Worm (Caenorhabditis elegans) whole organism, L1 larva: Measurements from ENCODE around the gene slfl-5.

Experiments used
- C04F5.9 ChIP-seq: sonication (generic microtip); optimal IDR thresholded peaks from 2 replicates; lab custom pipeline; 2016; ENCODE audit warnings: missing genetic modification characterization, missing compliant biosample characterization
- C34B4.2 ChIP-seq: sonication (generic microtip); optimal IDR thresholded peaks from 2 replicates; lab custom pipeline; 2017; ENCODE audit warnings: mild to moderate bottlenecking, missing genetic modification characterization, missing compliant biosample characterization
- Y116A8C.19 ChIP-seq: sonication (generic microtip); optimal IDR thresholded peaks from 2 replicates; lab custom pipeline; 2016; ENCODE audit warnings: missing compliant biosample characterization, missing genetic modification characterization, borderline replicate concordance
- alr-1 ChIP-seq: fragments of 200-800 bp; sonication (Bioruptor generic); optimal IDR thresholded peaks from 2 replicates; lab custom pipeline; 2018; ENCODE audit warnings: borderline replicate concordance, mild to moderate bottlenecking, missing genetic modification characterization, missing compliant biosample characterization
- blmp-1 ChIP-seq: fragments of 150-350 bp; optimal IDR thresholded peaks from 2 replicates; lab custom pipeline; 2014; ENCODE audit warnings: missing biosample characterization, missing genetic modification characterization
- dpl-1 ChIP-seq, 3 experiments: fragments of 150-350 bp in 2 of 3; sonication (generic microtip) in 1 of 3; optimal IDR thresholded peaks; 2 replicates each; lab custom pipeline; 2014 to 2017; ENCODE audit warnings: missing biosample characterization in 3 of 3, missing genetic modification characterization in 3 of 3, missing genetic modification reagents in 3 of 3
- efl-1 ChIP-seq, 4 experiments: fragments of 150-350 bp; optimal IDR thresholded peaks in 3 of 4; peaks in 1 of 4; 1 replicate in 1 of 4; 2 replicates in 3 of 4; lab custom pipeline; 2014; ENCODE audit warnings: missing biosample characterization in 2 of 4, missing genetic modification characterization in 2 of 4, missing genetic modification reagents in 2 of 4
- efl-3 ChIP-seq: fragments of 200-800 bp; sonication (Bioruptor generic); optimal IDR thresholded peaks from 2 replicates; lab custom pipeline; 2018; ENCODE audit warnings: mild to moderate bottlenecking, missing genetic modification characterization, missing compliant biosample characterization
- fos-1 ChIP-seq: fragments of 150-350 bp; optimal IDR thresholded peaks from 2 replicates; lab custom pipeline; 2014; ENCODE audit warnings: missing biosample characterization, missing genetic modification characterization
- hlh-4 ChIP-seq: sonication (generic microtip); optimal IDR thresholded peaks from 2 replicates; lab custom pipeline; 2016; ENCODE audit warnings: mild to moderate bottlenecking, missing genetic modification characterization, missing compliant biosample characterization
- irx-1 ChIP-seq: sonication (generic microtip); optimal IDR thresholded peaks from 2 replicates; lab custom pipeline; 2016; ENCODE audit warnings: missing genetic modification characterization, missing compliant biosample characterization
- isw-1 ChIP-seq: fragments of 200-800 bp; sonication (Bioruptor generic); IDR thresholded peaks from 2 replicates; pipeline ENCODE4 v1.3.6; 2022; ENCODE audit warnings: missing genetic modification characterization, missing compliant biosample characterization
- jun-1 ChIP-seq: fragments of 150-350 bp; optimal IDR thresholded peaks from 2 replicates; lab custom pipeline; 2014; ENCODE audit warnings: missing biosample characterization, missing genetic modification reagents, missing genetic modification characterization
- lin-13 ChIP-seq: fragments of 150-350 bp; optimal IDR thresholded peaks from 2 replicates; lab custom pipeline; 2014; ENCODE audit warnings: missing biosample characterization, missing genetic modification reagents, missing genetic modification characterization
- lin-14 ChIP-seq: fragments of 200-800 bp; sonication (Bioruptor generic); optimal IDR thresholded peaks from 2 replicates; lab custom pipeline; 2018; ENCODE audit warnings: mild to moderate bottlenecking, missing genetic modification characterization, moderate library complexity, missing compliant biosample characterization
- lin-15B ChIP-seq: fragments of 150-350 bp; sonication (generic microtip); optimal IDR thresholded peaks from 3 replicates; lab custom pipeline; 2014; ENCODE audit warnings: missing biosample characterization, missing genetic modification characterization
- lin-35 ChIP-seq, 2 experiments: fragments of 150-350 bp; optimal IDR thresholded peaks; 2 replicates each; lab custom pipeline; 2014; ENCODE audit warnings: missing biosample characterization in 2 of 2, missing genetic modification characterization in 2 of 2, missing genetic modification reagents in 2 of 2
- lin-39 ChIP-seq: fragments of 150-350 bp; optimal IDR thresholded peaks from 2 replicates; lab custom pipeline; 2014; ENCODE audit warnings: missing biosample characterization, missing genetic modification reagents, missing genetic modification characterization
- lir-3 ChIP-seq: sonication (generic microtip); optimal IDR thresholded peaks from 2 replicates; lab custom pipeline; 2016; ENCODE audit warnings: mild to moderate bottlenecking, missing genetic modification characterization, moderate library complexity, missing compliant biosample characterization; ENCODE audit not compliant: poor library complexity
- lsy-2 ChIP-seq, 2 experiments: fragments of 150-350 bp; optimal IDR thresholded peaks; 2 replicates each; lab custom pipeline; 2014; ENCODE audit warnings: missing biosample characterization in 2 of 2, missing genetic modification characterization in 2 of 2
- mdl-1 ChIP-seq, 2 experiments: fragments of 150-350 bp; optimal IDR thresholded peaks; 2 replicates each; lab custom pipeline; 2014 to 2017; ENCODE audit warnings: missing biosample characterization in 2 of 2, missing genetic modification characterization in 2 of 2, inconsistent platforms in 1 of 2
- mef-2 ChIP-seq: fragments of 150-350 bp; optimal IDR thresholded peaks from 2 replicates; lab custom pipeline; 2014; ENCODE audit warnings: missing biosample characterization, missing genetic modification characterization
- mep-1 ChIP-seq: fragments of 150-350 bp; optimal IDR thresholded peaks from 2 replicates; lab custom pipeline; 2014; ENCODE audit warnings: missing biosample characterization, missing genetic modification characterization
- nhr-76 ChIP-seq: sonication (generic microtip); optimal IDR thresholded peaks from 2 replicates; lab custom pipeline; 2017; ENCODE audit warnings: missing biosample characterization, missing genetic modification characterization
- nhr-77 ChIP-seq: fragments of 150-350 bp; optimal IDR thresholded peaks from 2 replicates; lab custom pipeline; 2014; ENCODE audit warnings: missing biosample characterization, missing genetic modification characterization
- nhr-85 ChIP-seq: sonication (generic microtip); peaks from one replicate; lab custom pipeline; 2016; ENCODE audit warnings: missing genetic modification characterization, inconsistent platforms, missing compliant biosample characterization
- skn-1 ChIP-seq: fragments of 150-350 bp; optimal IDR thresholded peaks from 2 replicates; lab custom pipeline; 2014; ENCODE audit warnings: missing biosample characterization, missing genetic modification characterization
- snpc-4 ChIP-seq: fragments of 150-350 bp; optimal IDR thresholded peaks from 2 replicates; lab custom pipeline; 2014; ENCODE audit warnings: missing biosample characterization, missing genetic modification characterization
- snu-23 ChIP-seq: sonication (generic microtip); optimal IDR thresholded peaks from 2 replicates; lab custom pipeline; 2016; ENCODE audit warnings: missing genetic modification characterization, missing compliant biosample characterization
- sptf-1 ChIP-seq: fragments of 150-350 bp; optimal IDR thresholded peaks from 2 replicates; lab custom pipeline; 2014; ENCODE audit warnings: missing biosample characterization, missing genetic modification characterization
- sup-37 ChIP-seq: fragments of 200-800 bp; sonication (Bioruptor generic); optimal IDR thresholded peaks from 2 replicates; lab custom pipeline; 2018; ENCODE audit warnings: mild to moderate bottlenecking, missing genetic modification characterization, missing compliant biosample characterization
- tlp-1 ChIP-seq: fragments of 150-350 bp; optimal IDR thresholded peaks from 2 replicates; lab custom pipeline; 2014; ENCODE audit warnings: missing biosample characterization, missing genetic modification characterization
- unc-30 ChIP-seq: sonication (generic microtip); optimal IDR thresholded peaks from 2 replicates; lab custom pipeline; 2017; ENCODE audit warnings: missing biosample characterization, missing genetic modification characterization
- unc-86 ChIP-seq: sonication (generic microtip); optimal IDR thresholded peaks from 2 replicates; lab custom pipeline; 2016; ENCODE audit warnings: missing genetic modification characterization, missing compliant biosample characterization
- vab-15 ChIP-seq: sonication (generic microtip); optimal IDR thresholded peaks from 2 replicates; lab custom pipeline; 2017; ENCODE audit warnings: missing genotype, mild to moderate bottlenecking, missing genetic modification characterization, missing compliant biosample characterization
- xbp-1 ChIP-seq: sonication (generic microtip); optimal IDR thresholded peaks from 2 replicates; lab custom pipeline; 2016; ENCODE audit warnings: missing genetic modification characterization, missing compliant biosample characterization
- ztf-11 ChIP-seq, 2 experiments: sonication (generic microtip); optimal IDR thresholded peaks; 2 replicates each; lab custom pipeline; 2016 to 2017; ENCODE audit warnings: missing genetic modification characterization in 2 of 2, missing biosample characterization in 1 of 2, missing compliant biosample characterization in 1 of 2
- ztf-4 ChIP-seq: fragments of 150-350 bp; optimal IDR thresholded peaks from 2 replicates; lab custom pipeline; 2014; ENCODE audit warnings: missing biosample characterization, missing genetic modification characterization

The slfl-5 gene

ce11 chrV:12251041-12251440 is 6.2 kb upstream of the slfl-5 start, which contains the start of gene T04H1.5:
T04H1.5 (plus strand) TSS chrV:12251341.
- TF ChIP-seq mep-1 (tag; lab: Kevin White, UChicago) (no peak), efl-1 (optimal IDR thresholded peaks at IDR 0.05; lab: Kevin White, UChicago) (no peak), efl-1 (GFP tag; optimal IDR thresholded peaks at IDR 0.05 in 1 of 2; lab: Kevin White, UChicago) (no peak), mef-2 (tag; lab: Kevin White, UChicago) (no peak), lin-13 (no peak), unc-86 (tag; lab: Kevin White, UChicago) (no peak), skn-1 (tag; lab: Kevin White, UChicago) (no peak), ztf-11 (tag; optimal IDR thresholded peaks at IDR 0.05; lab: Kevin White, UChicago) (no peak), lin-35 (GFP tag; optimal IDR thresholded peaks at IDR 0.05; lab: Kevin White, UChicago) (no peak), sptf-1 (tag; lab: Kevin White, UChicago) (no peak), C34B4.2 (tag; lab: Kevin White, UChicago) (no peak), efl-3 (GFP tag; lab: Kevin White, UChicago) (no peak), fos-1 (no peak), mdl-1 (tag; optimal IDR thresholded peaks at IDR 0.05; lab: Kevin White, UChicago) (no peak)

DNA sequence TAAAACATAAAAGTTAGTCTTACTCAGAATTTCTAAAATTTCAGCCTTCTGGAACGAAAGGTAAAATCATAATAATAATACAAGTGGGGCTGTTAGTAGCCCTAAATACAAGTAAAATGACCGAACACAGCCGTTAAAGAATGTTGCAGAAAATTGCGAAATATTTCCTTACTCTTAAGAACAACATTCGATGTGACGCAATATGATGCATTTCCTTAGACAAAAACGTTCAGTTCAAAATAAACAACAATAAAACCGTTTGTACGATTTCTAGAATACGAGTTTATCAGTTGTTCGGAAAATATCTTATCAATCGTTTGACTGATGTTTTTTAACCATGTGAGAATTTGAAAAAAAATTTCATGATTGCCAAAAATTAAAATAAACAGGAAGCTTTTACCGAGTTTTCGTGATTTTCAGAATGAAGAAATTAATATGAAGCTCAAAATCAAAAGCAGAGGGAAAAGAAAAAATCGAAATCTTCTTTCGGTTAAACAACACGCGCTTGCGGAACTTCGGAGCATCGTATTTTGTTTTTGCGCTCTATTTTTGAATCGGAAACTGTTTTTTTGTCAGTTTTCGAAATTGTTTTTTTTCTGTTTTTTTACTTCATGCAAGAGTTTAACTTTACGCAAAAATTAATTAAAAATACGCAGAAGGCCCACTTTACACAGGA is 1.1 kb upstream of the slfl-5 start:
- TF ChIP-seq dpl-1 (GFP tag; optimal IDR thresholded peaks at IDR 0.05; lab: Kevin White, UChicago) = peak; percentile 45 to 81 (median 74)
- peak; percentile 36 for TF ChIP-seq skn-1 (tag; lab: Kevin White, UChicago)
- TF ChIP-seq lir-3 (tag; lab: Kevin White, UChicago) = no peak
- peak; percentile 55 to 86 for TF ChIP-seq lin-35 (GFP tag; optimal IDR thresholded peaks at IDR 0.05; lab: Kevin White, UChicago)
- peak; percentile 25 for TF ChIP-seq mep-1 (tag; lab: Kevin White, UChicago)
- TF ChIP-seq jun-1 = no peak
- peak; percentile 19 to 75 for TF ChIP-seq efl-1 (optimal IDR thresholded peaks at IDR 0.05; lab: Kevin White, UChicago)
- peak; percentile 82 to 98 for TF ChIP-seq efl-1 (GFP tag; optimal IDR thresholded peaks at IDR 0.05 in 1 of 2; lab: Kevin White, UChicago)
- TF ChIP-seq mef-2 (tag; lab: Kevin White, UChicago) = no peak
- peak; percentile 36 for TF ChIP-seq blmp-1 (tag; lab: Kevin White, UChicago)
- no peak for TF ChIP-seq Y116A8C.19 (tag; lab: Kevin White, UChicago)
- TF ChIP-seq nhr-77 (tag; lab: Kevin White, UChicago) = no peak
- TF ChIP-seq snu-23 = peak; percentile 37
- peak; percentile 64 for TF ChIP-seq nhr-85
- no peak for TF ChIP-seq xbp-1 (tag; lab: Kevin White, UChicago)
- no peak for TF ChIP-seq unc-30

DNA sequence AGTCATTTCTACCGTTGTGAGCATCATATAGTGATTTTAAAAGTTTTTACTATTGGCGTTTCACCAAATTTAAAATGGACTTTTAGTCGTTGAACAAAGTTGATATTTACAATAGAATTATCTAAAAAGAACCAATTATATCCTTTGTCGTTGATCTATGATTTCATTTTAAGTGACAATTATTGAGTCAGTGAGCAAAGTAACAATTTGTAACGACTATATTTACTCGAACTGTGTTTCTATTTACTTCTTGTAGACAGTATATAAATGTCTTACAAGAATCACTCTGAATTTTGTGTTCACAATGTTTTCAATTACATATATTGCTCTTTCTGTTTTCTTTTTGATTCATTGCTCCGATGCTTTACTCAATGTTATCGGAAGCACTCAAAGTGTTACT is 3.7 kb downstream of the slfl-5 start, which contains the start of gene ttr-22:
Gene ttr-22 (plus strand): TSS at position 301 of the 400 bp plus-strand sequence.
- no peak for TF ChIP-seq lsy-2 (tag; optimal IDR thresholded peaks at IDR 0.05; lab: Kevin White, UChicago)
- TF ChIP-seq alr-1 (tag; lab: Kevin White, UChicago) = no peak
- no peak for TF ChIP-seq tlp-1 (tag; lab: Kevin White, UChicago)
- no peak for TF ChIP-seq isw-1
- no peak for TF ChIP-seq lir-3 (tag; lab: Kevin White, UChicago)
- TF ChIP-seq irx-1 (tag; lab: Kevin White, UChicago) = no peak
- TF ChIP-seq ztf-4 (tag; lab: Kevin White, UChicago) = no peak
- no peak for TF ChIP-seq lin-15B (tag; lab: Kevin White, UChicago)
- TF ChIP-seq unc-86 (tag; lab: Kevin White, UChicago) = no peak
- TF ChIP-seq lin-14 = no peak
- no peak for TF ChIP-seq C04F5.9 (tag; lab: Kevin White, UChicago)
- TF ChIP-seq skn-1 (tag; lab: Kevin White, UChicago) = no peak
- TF ChIP-seq hlh-4 (tag; lab: Kevin White, UChicago) = no peak
- TF ChIP-seq blmp-1 (tag; lab: Kevin White, UChicago) = no peak
- TF ChIP-seq vab-15 (tag; lab: Kevin White, UChicago) = no peak
- no peak for TF ChIP-seq nhr-76 (tag; lab: Kevin White, UChicago)
- no peak for TF ChIP-seq lin-39 (tag; lab: Kevin White, UChicago)
- TF ChIP-seq sup-37 (GFP tag; lab: Kevin White, UChicago) = no peak
- no peak for TF ChIP-seq snpc-4 (tag; lab: Kevin White, UChicago)
- TF ChIP-seq lin-13 = no peak
